Fruit fly (Drosophila melanogaster): ENCODE results near the gene CG10333.
A peak's percentile ranks its signal among the peaks of the same experiment; 100 is the strongest.

CG10333 gene

DNA sequence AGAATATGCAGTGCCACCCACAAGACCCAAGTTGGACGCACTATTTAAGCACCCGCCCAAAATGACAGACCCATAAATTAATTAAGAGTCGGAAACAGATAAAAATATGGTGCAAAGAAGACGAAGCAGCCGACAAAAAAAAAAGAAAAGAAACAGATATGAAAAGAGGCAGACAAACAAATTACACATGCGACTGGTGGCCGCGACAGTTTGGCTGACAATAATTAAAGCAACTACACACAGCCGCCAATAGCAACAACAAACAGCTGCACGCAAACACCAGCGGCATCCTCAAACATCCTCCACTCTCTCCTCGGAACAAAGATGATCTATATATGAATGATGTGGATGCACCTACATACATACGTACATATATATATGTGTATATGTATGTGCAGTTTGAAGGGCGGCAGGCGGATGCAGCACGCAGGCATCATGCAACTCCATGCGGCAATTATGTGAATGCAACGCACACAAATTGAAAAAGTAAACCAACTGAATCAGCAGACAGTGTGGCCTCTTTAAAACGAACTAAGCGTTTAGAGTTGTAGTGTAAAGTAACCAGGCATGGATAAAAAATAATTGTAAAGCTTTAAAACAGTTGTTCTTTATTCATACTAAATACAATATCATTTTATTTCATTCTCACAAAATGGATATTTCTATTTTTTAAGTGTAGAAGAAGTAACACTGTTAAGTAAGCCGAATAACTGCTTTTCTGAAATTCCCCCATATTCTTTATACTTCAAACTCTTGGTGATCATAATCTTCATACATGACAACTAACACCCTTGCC lies 41.4 kb downstream of the CG10333 start (continued):
- TF ChIP-seq CG1621 (tag; optimal IDR thresholded peaks at IDR 0.05) (peak; percentile 47), spab (GFP tag; optimal IDR thresholded peaks at IDR 0.05) (no peak), OdsH (GFP tag; optimal IDR thresholded peaks at IDR 0.05) (peak; percentile 74), fd59A (GFP tag; optimal IDR thresholded peaks at IDR 0.05) (peak; percentile 39), Hr4 (GFP tag; optimal IDR thresholded peaks at IDR 0.05) (peak; percentile 78), Lpt (GFP tag; optimal IDR thresholded peaks at IDR 0.05) (peak; percentile 58), acj6 (GFP tag; optimal IDR thresholded peaks at IDR 0.05) (peak; percentile 71), Eip75B (GFP tag; optimal IDR thresholded peaks at IDR 0.05) (peak; percentile 76), dsx (GFP tag; optimal IDR thresholded peaks at IDR 0.05; ENCODE audit: poor library complexity, severe bottlenecking) (peak; percentile 65), CG6808 (GFP tag; optimal IDR thresholded peaks at IDR 0.05) (no peak), CG15336 (GFP tag; IDR thresholded peaks at IDR 0.05) (peak; percentile 64), CG7368 (GFP tag; optimal IDR thresholded peaks at IDR 0.05) (peak; percentile 35), pdm3 (GFP tag; optimal IDR thresholded peaks at IDR 0.05) (peak; percentile 73), ss (GFP tag; optimal IDR thresholded peaks at IDR 0.05) (peak; percentile 35 to 84), CG16779 (tag; optimal IDR thresholded peaks at IDR 0.05) (no peak), CG6276 (GFP tag; optimal IDR thresholded peaks at IDR 0.05) (no peak)

DNA sequence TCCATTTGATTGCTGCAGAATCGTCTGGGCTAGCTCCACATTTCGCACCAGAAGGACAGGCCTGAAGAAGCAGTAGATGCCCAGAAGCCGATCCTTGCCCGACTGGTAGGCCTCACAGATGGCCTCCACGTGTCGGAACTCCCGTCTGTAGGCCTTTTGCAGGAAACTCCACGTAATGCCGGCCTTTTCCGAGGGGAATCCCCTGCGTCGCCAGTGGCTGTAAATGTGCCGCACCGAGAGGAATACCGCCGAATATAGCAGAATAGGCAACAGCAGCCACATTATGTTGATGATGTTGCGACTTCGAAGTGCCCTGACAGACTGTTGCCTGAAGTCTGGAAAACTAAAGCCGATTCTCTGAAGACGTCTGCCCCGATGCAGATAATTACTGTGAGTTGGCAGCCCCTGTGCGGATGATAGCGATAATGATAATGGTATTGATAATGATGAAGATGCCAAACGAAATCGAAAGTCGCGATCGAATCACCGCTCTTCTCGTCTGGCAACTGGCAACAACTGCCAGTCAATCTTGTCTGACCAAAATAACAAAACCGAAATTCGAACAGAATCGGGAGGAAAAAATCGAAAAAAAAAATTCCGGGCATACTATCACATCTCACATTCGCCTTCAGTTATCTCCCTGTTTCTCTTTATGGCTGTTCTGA lies 46.2 kb downstream of the CG10333 start, which contains the start of gene Cyp310a1:
TSS of gene Cyp310a1 (minus strand) at position 348 of the 665 bp plus-strand sequence.
- TF ChIP-seq lz (GFP tag; optimal IDR thresholded peaks at IDR 0.05) (no peak), Blimp-1 (GFP tag; optimal IDR thresholded peaks at IDR 0.05) (peak; percentile 90), esn (GFP tag; optimal IDR thresholded peaks at IDR 0.05) (no peak), Lpt (GFP tag; optimal IDR thresholded peaks at IDR 0.05) (no peak), net (GFP tag; optimal IDR thresholded peaks at IDR 0.05) (no peak), Hr4 (GFP tag; optimal IDR thresholded peaks at IDR 0.05) (no peak), Sox14 (GFP tag; optimal IDR thresholded peaks at IDR 0.05) (no peak), Smox (GFP tag; optimal IDR thresholded peaks at IDR 0.05) (no peak), CG6163 (GFP tag; IDR thresholded peaks at IDR 0.05) (peak; percentile 32; the same call in 1 of the 3 replicates)

- peak; percentile 97 for TF ChIP-seq Eip78C (GFP tag)
- TF ChIP-seq net (GFP tag; optimal IDR thresholded peaks at IDR 0.05) = peak; percentile 78
- TF ChIP-seq eg (GFP tag; IDR thresholded peaks at IDR 0.05) = peak; percentile 72; the same call in 2 of the 3 replicates
- peak; percentile 29 for TF ChIP-seq CG4318 (GFP tag; optimal IDR thresholded peaks at IDR 0.05)
- peak; percentile 76 for TF ChIP-seq CG6792 (GFP tag; optimal IDR thresholded peaks at IDR 0.05)
- no peak for TF ChIP-seq Lpt (GFP tag; optimal IDR thresholded peaks at IDR 0.05)
- peak; percentile 92 for TF ChIP-seq Smox (GFP tag; optimal IDR thresholded peaks at IDR 0.05)
- peak; percentile 95 for TF ChIP-seq topi (GFP tag; optimal IDR thresholded peaks at IDR 0.05)
- peak; percentile 70 for TF ChIP-seq Sox15 (GFP tag; optimal IDR thresholded peaks at IDR 0.05)
- peak; percentile 90 for TF ChIP-seq esn (GFP tag; optimal IDR thresholded peaks at IDR 0.05)
- peak; percentile 85 for TF ChIP-seq CG10669 (GFP tag; optimal IDR thresholded peaks at IDR 0.05)
- TF ChIP-seq fd59A (GFP tag; optimal IDR thresholded peaks at IDR 0.05) = peak; percentile 70
- TF ChIP-seq Gug (GFP tag; IDR thresholded peaks at IDR 0.05) = peak; percentile 35; the same call in 1 of the 2 replicates
- peak; percentile 62; the same call in 2 of the 3 replicates for TF ChIP-seq CG8119 (GFP tag; IDR thresholded peaks at IDR 0.05)
- TF ChIP-seq CG3919 (GFP tag; optimal IDR thresholded peaks at IDR 0.05) = peak; percentile 86
- TF ChIP-seq OdsH (GFP tag; optimal IDR thresholded peaks at IDR 0.05) = peak; percentile 80
- peak; percentile 87 for TF ChIP-seq Hr39 (GFP tag; optimal IDR thresholded peaks at IDR 0.05)
- peak; percentile 79 for TF ChIP-seq spab (GFP tag; optimal IDR thresholded peaks at IDR 0.05)
- TF ChIP-seq CG15336 (GFP tag; IDR thresholded peaks at IDR 0.05) = peak; percentile 68; the same call in 1 of the 2 replicates
- peak; percentile 63 for TF ChIP-seq Hr4 (GFP tag; optimal IDR thresholded peaks at IDR 0.05)
- peak; percentile 85 for TF ChIP-seq Ets96B (tag; optimal IDR thresholded peaks at IDR 0.05)
- TF ChIP-seq CG11294 (GFP tag; IDR thresholded peaks at IDR 0.05) = no peak
- TF ChIP-seq CG31627 (GFP tag; optimal IDR thresholded peaks at IDR 0.05) = peak; percentile 83
- peak; percentile 90 for TF ChIP-seq Ets21C (GFP tag; optimal IDR thresholded peaks at IDR 0.05)
- TF ChIP-seq lz (GFP tag; optimal IDR thresholded peaks at IDR 0.05) = peak; percentile 82
- TF ChIP-seq dac (GFP tag; optimal IDR thresholded peaks at IDR 0.05) = no peak
- TF ChIP-seq Eip93F (GFP tag; optimal IDR thresholded peaks at IDR 0.05) = peak; percentile 61
- peak; percentile 83 for TF ChIP-seq acj6 (GFP tag; optimal IDR thresholded peaks at IDR 0.05)
- TF ChIP-seq Sox14 (GFP tag; optimal IDR thresholded peaks at IDR 0.05) = peak; percentile 84
- peak; percentile 82 for TF ChIP-seq CG34406 (GFP tag; optimal IDR thresholded peaks at IDR 0.05)
- TF ChIP-seq CG6854 (GFP tag; optimal IDR thresholded peaks at IDR 0.05) = no peak
- no peak for TF ChIP-seq CG16779 (tag; optimal IDR thresholded peaks at IDR 0.05)
- TF ChIP-seq Sox102F (GFP tag; optimal IDR thresholded peaks at IDR 0.05) = peak; percentile 89
Measured at dm6 chr2L:18653328-18653675, 46.7 kb downstream of the CG10333 start.
